Worm (Caenorhabditis elegans): ENCODE measurements around the gene R160.4.

The R160.4 gene

DNA sequence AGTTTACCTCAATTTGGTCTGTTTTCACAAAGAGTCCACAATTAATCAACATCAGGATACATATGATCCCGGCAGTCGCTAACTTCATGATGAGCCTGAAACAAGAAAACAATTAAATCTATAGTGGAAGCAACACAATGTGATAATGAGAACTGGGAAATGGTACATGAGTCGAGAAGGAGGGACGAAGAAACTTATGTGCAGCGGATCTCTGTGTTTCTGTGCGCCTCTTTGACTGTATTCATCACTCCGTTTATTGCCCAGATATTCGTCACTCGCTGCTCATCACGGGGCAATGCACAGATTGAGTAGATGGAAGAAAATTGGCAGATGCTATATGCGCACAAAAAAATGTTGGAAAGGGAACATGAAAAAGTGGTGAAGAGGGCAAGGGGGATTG is 2.5 kb downstream of the R160.4 start, which contains the start of gene R160.3:
R160.3 (minus strand) TSS at position 101 of the 400 bp plus-strand sequence.
- TF ChIP-seq egl-27 (tag; optimal IDR thresholded peaks at IDR 0.05) (no peak), zip-4 (GFP tag; optimal IDR thresholded peaks at IDR 0.05) (no peak), fkh-4 (tag; optimal IDR thresholded peaks at IDR 0.05; ENCODE audit: borderline replicate concordance) (no peak), lir-3 (tag; optimal IDR thresholded peaks at IDR 0.05; ENCODE audit: poor library complexity) (no peak), aha-1 (tag; optimal IDR thresholded peaks at IDR 0.05) (no peak), xbp-1 (tag; optimal IDR thresholded peaks at IDR 0.05) (no peak), fkh-10 (GFP tag; optimal IDR thresholded peaks at IDR 0.05) (no peak), ceh-82 (tag; optimal IDR thresholded peaks at IDR 0.05) (no peak), ztf-4 (tag; optimal IDR thresholded peaks at IDR 0.05) (no peak), elt-3 (tag; optimal IDR thresholded peaks at IDR 0.05) (no peak), fkh-8 (tag; optimal IDR thresholded peaks at IDR 0.05) (no peak), lin-14 (GFP tag; optimal IDR thresholded peaks at IDR 0.05) (no peak), F16B12.6 (tag; optimal IDR thresholded peaks at IDR 0.05) (no peak), mef-2 (tag; optimal IDR thresholded peaks at IDR 0.05) (no peak), nhr-85 (tag) (no peak), jun-1 (tag; optimal IDR thresholded peaks at IDR 0.05) (no peak), lin-39 (tag; optimal IDR thresholded peaks at IDR 0.05) (no peak), nhr-76 (tag; optimal IDR thresholded peaks at IDR 0.05) (no peak)

- TF ChIP-seq ets-5 (GFP tag; IDR thresholded peaks at IDR 0.05): no peak
- no peak for TF ChIP-seq Y116A8C.19 (tag; optimal IDR thresholded peaks at IDR 0.05; ENCODE audit: borderline replicate concordance)
- no peak for TF ChIP-seq nhr-77 (tag; optimal IDR thresholded peaks at IDR 0.05)
- TF ChIP-seq mep-1 (tag; optimal IDR thresholded peaks at IDR 0.05): no peak
- no peak for TF ChIP-seq hlh-17 (GFP tag; optimal IDR thresholded peaks at IDR 0.05; ENCODE audit: borderline replicate concordance)
- no peak for TF ChIP-seq egl-27 (tag; optimal IDR thresholded peaks at IDR 0.05)
- no peak for TF ChIP-seq lir-3 (tag; optimal IDR thresholded peaks at IDR 0.05; ENCODE audit: poor library complexity)
- no peak for TF ChIP-seq unc-86 (tag; optimal IDR thresholded peaks at IDR 0.05)
- no peak for TF ChIP-seq ceh-82 (tag; optimal IDR thresholded peaks at IDR 0.05)
- no peak for TF ChIP-seq elt-3 (tag; optimal IDR thresholded peaks at IDR 0.05)
- TF ChIP-seq efl-3 (GFP tag; optimal IDR thresholded peaks at IDR 0.05): no peak
- no peak for TF ChIP-seq mdl-1 (tag; optimal IDR thresholded peaks at IDR 0.05)
- TF ChIP-seq nhr-90 (tag; optimal IDR thresholded peaks at IDR 0.05; ENCODE audit: poor library complexity): no peak
These were observed 3.8 kb downstream of the R160.4 start, which contains the start of gene F14H12.8 for ce11 chrX:4364877-4365276. Gene F14H12.8 (minus strand): TSS chrX:4364977.

ce11 chrX:4363200-4363599 is 5.5 kb downstream of the R160.4 start, which contains the start of gene F14H12.17:
Gene F14H12.17 (minus strand): TSS chrX:4363300.
- TF ChIP-seq sptf-1 (tag; optimal IDR thresholded peaks at IDR 0.05) (no peak), tbx-2 (tag; optimal IDR thresholded peaks at IDR 0.05) (no peak)

ce11 chrX:4362522-4362921 is 6.2 kb downstream of the R160.4 start, which contains the start of gene F14H12.7:
Gene F14H12.7 (minus strand): TSS chrX:4362622.
- TF ChIP-seq mep-1 (tag; optimal IDR thresholded peaks at IDR 0.05): no peak
- no peak for TF ChIP-seq ceh-82 (tag; optimal IDR thresholded peaks at IDR 0.05)
- no peak for TF ChIP-seq unc-98 (GFP tag; IDR thresholded peaks at IDR 0.05)
- no peak for TF ChIP-seq zag-1 (tag; optimal IDR thresholded peaks at IDR 0.05)
- no peak for TF ChIP-seq nhr-237 (tag; optimal IDR thresholded peaks at IDR 0.05)
- TF ChIP-seq fkh-10 (GFP tag; optimal IDR thresholded peaks at IDR 0.05): no peak
- TF ChIP-seq rnt-1 (tag; optimal IDR thresholded peaks at IDR 0.05): no peak
- no peak for TF ChIP-seq nhr-77 (tag; optimal IDR thresholded peaks at IDR 0.05)
- TF ChIP-seq ceh-8 (GFP tag; optimal IDR thresholded peaks at IDR 0.05): no peak
- TF ChIP-seq hpl-2 (GFP tag; optimal IDR thresholded peaks at IDR 0.05): no peak

DNA sequence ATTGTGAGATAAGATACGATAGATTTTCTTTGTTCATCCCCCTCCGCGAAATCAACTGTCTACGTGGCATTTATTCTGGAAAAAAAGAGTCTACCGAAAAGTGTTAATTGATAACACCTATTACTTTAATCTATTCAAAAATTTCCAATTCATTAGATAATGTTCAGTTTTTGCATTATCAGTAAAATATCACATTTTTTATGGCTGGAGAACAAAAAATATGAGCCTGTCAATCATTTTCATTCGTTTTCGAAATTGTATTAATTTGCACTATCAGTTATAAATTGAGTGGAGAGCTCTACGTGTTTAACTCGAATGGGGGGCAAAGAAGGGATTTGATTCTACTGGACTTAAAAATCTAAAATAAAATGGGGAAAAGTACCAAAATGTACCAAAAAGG is 9.7 kb downstream of the R160.4 start:
- no peak for TF ChIP-seq irx-1 (tag; optimal IDR thresholded peaks at IDR 0.05)
- no peak for TF ChIP-seq fkh-8 (tag; optimal IDR thresholded peaks at IDR 0.05)
- no peak for TF ChIP-seq fkh-4 (tag; optimal IDR thresholded peaks at IDR 0.05; ENCODE audit: borderline replicate concordance)
- no peak for TF ChIP-seq nhr-71 (tag; optimal IDR thresholded peaks at IDR 0.05)
- no peak for TF ChIP-seq mep-1 (tag; optimal IDR thresholded peaks at IDR 0.05)
- no peak for TF ChIP-seq unc-130 (tag; optimal IDR thresholded peaks at IDR 0.05)
- no peak for TF ChIP-seq nhr-90 (tag; optimal IDR thresholded peaks at IDR 0.05; ENCODE audit: poor library complexity)
